Fruit fly (Drosophila melanogaster) whole organism, embryonic: ENCODE results near the gene CG5850.

ENCODE experiments used
- Aef1 ChIP-seq: fragments of 200-800 bp; sonication (Bioruptor generic); IDR thresholded peaks from 3 replicates; pipeline ENCODE4 v1.3.6; 2022; ENCODE audit warnings: missing biosample characterization, missing genetic modification characterization
- Atf3 ChIP-seq: fragments of 200-800 bp; sonication (Bioruptor generic); optimal IDR thresholded peaks from 3 replicates; lab custom pipeline; 2016; ENCODE audit warnings: missing biosample characterization, missing genetic modification characterization
- CG10147 ChIP-seq: fragments of 200-800 bp; sonication (Bioruptor generic); optimal IDR thresholded peaks from 2 replicates; lab custom pipeline; 2019; ENCODE audit warnings: missing biosample characterization, mild to moderate bottlenecking, missing genetic modification characterization, moderate library complexity
- CG10209 ChIP-seq: fragments of 200-800 bp; sonication (Bioruptor generic); optimal IDR thresholded peaks from 3 replicates; lab custom pipeline; 2017; ENCODE audit warnings: missing biosample characterization, mild to moderate bottlenecking, missing genetic modification characterization, missing genetic modification reagents
- CG10543 ChIP-seq: fragments of 200-800 bp; sonication (Bioruptor generic); optimal IDR thresholded peaks from 3 replicates; lab custom pipeline; 2017; ENCODE audit warnings: missing biosample characterization, mild to moderate bottlenecking, missing genetic modification characterization, moderate library complexity
- CG10959 ChIP-seq: fragments of 200-800 bp; sonication (Bioruptor generic); IDR thresholded peaks from 2 replicates; pipeline ENCODE4 v1.3.6; 2022; ENCODE audit warnings: missing biosample characterization, missing genetic modification characterization
- CG14014 ChIP-seq: fragments of 200-800 bp; sonication (Bioruptor generic); IDR thresholded peaks from 2 replicates; pipeline ENCODE4 v1.3.6; 2022; ENCODE audit warnings: missing biosample characterization, missing genetic modification characterization
- CG14710 ChIP-seq: fragments of 200-800 bp; sonication (Bioruptor generic); optimal IDR thresholded peaks from 3 replicates; lab custom pipeline; 2019; ENCODE audit warnings: missing biosample characterization, mild to moderate bottlenecking, missing genetic modification characterization, moderate library complexity
- CG15479 ChIP-seq: fragments of 200-800 bp; sonication (Bioruptor generic); optimal IDR thresholded peaks from 3 replicates; lab custom pipeline; 2019; ENCODE audit warnings: missing biosample characterization, mild to moderate bottlenecking, missing genetic modification characterization, moderate library complexity
- CG1602 ChIP-seq: fragments of 200-800 bp; sonication (Bioruptor generic); optimal IDR thresholded peaks from 3 replicates; lab custom pipeline; 2016; ENCODE audit warnings: missing biosample characterization, missing genetic modification characterization
- CG17359 ChIP-seq: fragments of 200-800 bp; sonication (Bioruptor generic); optimal IDR thresholded peaks from 3 replicates; lab custom pipeline; 2018; ENCODE audit warnings: missing biosample characterization, mild to moderate bottlenecking, missing genetic modification characterization, moderate library complexity
- CG17802 ChIP-seq: fragments of 200-800 bp; sonication (Bioruptor generic); optimal IDR thresholded peaks from 2 replicates; lab custom pipeline; 2018; ENCODE audit warnings: missing biosample characterization, mild to moderate bottlenecking, missing genetic modification characterization, moderate library complexity
- CG2116 ChIP-seq: fragments of 200-800 bp; sonication (Bioruptor generic); optimal IDR thresholded peaks from 3 replicates; lab custom pipeline; 2018; ENCODE audit warnings: missing biosample characterization, mild to moderate bottlenecking, missing genetic modification characterization
- CG2202 ChIP-seq: fragments of 200-800 bp; sonication (Bioruptor generic); optimal IDR thresholded peaks from 2 replicates; lab custom pipeline; 2018; ENCODE audit warnings: missing biosample characterization, mild to moderate bottlenecking, missing genetic modification characterization
- CG2678 ChIP-seq: fragments of 200-800 bp; sonication (Bioruptor generic); optimal IDR thresholded peaks from 3 replicates; lab custom pipeline; 2019; ENCODE audit warnings: missing biosample characterization, mild to moderate bottlenecking, missing genetic modification characterization, moderate library complexity
- CG31388 ChIP-seq: fragments of 200-800 bp; sonication (Bioruptor generic); optimal IDR thresholded peaks from 2 replicates; lab custom pipeline; 2016; ENCODE audit warnings: missing biosample characterization, missing genetic modification characterization
- CG34422 ChIP-seq: fragments of 200-800 bp; sonication (Bioruptor generic); IDR thresholded peaks from 3 replicates; pipeline ENCODE4 v1.3.6; 2022; ENCODE audit warnings: missing biosample characterization, missing genetic modification characterization
- CG3726 ChIP-seq: fragments of 200-800 bp; sonication (Bioruptor generic); IDR thresholded peaks from 3 replicates; pipeline ENCODE4, ENCODE4 v1.3.6; 2022; ENCODE audit warnings: missing biosample characterization, missing genetic modification characterization
- CG42726 ChIP-seq: fragments of 200-800 bp; sonication (Bioruptor generic); IDR thresholded peaks from 2 replicates; pipeline ENCODE4 v1.3.6; 2022; ENCODE audit warnings: missing biosample characterization, missing genetic modification characterization; ENCODE audit not compliant: partially characterized antibody
- CG4328 ChIP-seq: fragments of 200-800 bp; sonication (Bioruptor generic); optimal IDR thresholded peaks from 3 replicates; lab custom pipeline; 2017; ENCODE audit warnings: missing biosample characterization, missing genetic modification reagents, missing genetic modification characterization
- CG4617 ChIP-seq: fragments of 200-800 bp; sonication (Bioruptor generic); optimal IDR thresholded peaks from 3 replicates; lab custom pipeline; 2016; ENCODE audit warnings: missing biosample characterization, missing genetic modification characterization, borderline replicate concordance
- CG7357 ChIP-seq: fragments of 200-800 bp; sonication (Bioruptor generic); IDR thresholded peaks from 3 replicates; pipeline ENCODE4 v1.3.6; 2022; ENCODE audit warnings: missing biosample characterization, missing genetic modification characterization
- CG7786 ChIP-seq: fragments of 200-800 bp; sonication (Bioruptor generic); optimal IDR thresholded peaks from 2 replicates; lab custom pipeline; 2016; ENCODE audit warnings: missing biosample characterization, missing genetic modification characterization
- CG8089 ChIP-seq: fragments of 200-800 bp; sonication (Bioruptor generic); optimal IDR thresholded peaks from 3 replicates; lab custom pipeline; 2016; ENCODE audit warnings: missing biosample characterization, missing genetic modification characterization
- CG9215 ChIP-seq: fragments of 200-800 bp; sonication (Bioruptor generic); IDR thresholded peaks from 2 replicates; pipeline ENCODE4 v1.3.6; 2022; ENCODE audit warnings: missing biosample characterization, missing genetic modification characterization
- Chrac-16 ChIP-seq: fragments of 200-800 bp; sonication (Bioruptor generic); optimal IDR thresholded peaks from 3 replicates; lab custom pipeline; 2016; ENCODE audit warnings: missing biosample characterization, missing genetic modification characterization
- Fer1 ChIP-seq: fragments of 200-800 bp; sonication (Bioruptor generic); optimal IDR thresholded peaks from 2 replicates; lab custom pipeline; 2017; ENCODE audit warnings: missing biosample characterization, mild to moderate bottlenecking, missing genetic modification characterization
- HHEX ChIP-seq: fragments of 200-800 bp; sonication (Bioruptor generic); optimal IDR thresholded peaks from 3 replicates; lab custom pipeline; 2017; ENCODE audit warnings: missing biosample characterization, mild to moderate bottlenecking, missing genetic modification characterization, missing genetic modification reagents
- HLH4C ChIP-seq: fragments of 200-800 bp; sonication (Bioruptor generic); IDR thresholded peaks from 3 replicates; pipeline ENCODE4 v1.3.6; 2022; ENCODE audit warnings: missing biosample characterization, missing genetic modification characterization; ENCODE audit not compliant: partially characterized antibody
- HLHmδ ChIP-seq: fragments of 200-800 bp; sonication (Bioruptor generic); optimal IDR thresholded peaks from 2 replicates; lab custom pipeline; 2018; ENCODE audit warnings: missing biosample characterization, mild to moderate bottlenecking, missing genetic modification characterization, moderate library complexity
- Kr ChIP-seq: fragments of 200-800 bp; sonication (Bioruptor generic); optimal IDR thresholded peaks from 2 replicates; lab custom pipeline; 2017; ENCODE audit warnings: missing biosample characterization, mild to moderate bottlenecking, missing genetic modification characterization
- Med ChIP-seq: fragments of 200-800 bp; sonication (Bioruptor generic); peaks from one replicate; lab custom pipeline; 2016; ENCODE audit warnings: missing biosample characterization, missing genetic modification characterization, mild to moderate bottlenecking, inconsistent platforms, moderate library complexity
- NFAT ChIP-seq: fragments of 200-800 bp; sonication (Bioruptor generic); IDR thresholded peaks from 2 replicates; pipeline ENCODE4 v1.3.6; 2022; ENCODE audit warnings: missing biosample characterization, missing genetic modification characterization
- NfI ChIP-seq: fragments of 200-800 bp; sonication (Bioruptor generic); optimal IDR thresholded peaks from 3 replicates; lab custom pipeline; 2018; ENCODE audit warnings: missing biosample characterization, mild to moderate bottlenecking, missing genetic modification characterization, moderate library complexity
- Xbp1 ChIP-seq: fragments of 200-800 bp; sonication (Bioruptor generic); optimal IDR thresholded peaks from 3 replicates; lab custom pipeline; 2016; ENCODE audit warnings: missing biosample characterization, mild to moderate bottlenecking, missing genetic modification characterization
- ase ChIP-seq: fragments of 200-800 bp; sonication (Bioruptor generic); IDR thresholded peaks from 3 replicates; pipeline ENCODE4 v1.3.6; 2022; ENCODE audit warnings: missing biosample characterization, missing genetic modification characterization
- ci ChIP-seq: fragments of 200-800 bp; sonication (Bioruptor generic); IDR thresholded peaks from 3 replicates; pipeline ENCODE4 v1.3.6; 2022; ENCODE audit warnings: missing biosample characterization, missing genetic modification characterization
- dmrt11E ChIP-seq: fragments of 200-800 bp; sonication (Bioruptor generic); optimal IDR thresholded peaks from 3 replicates; lab custom pipeline; 2018; ENCODE audit warnings: missing biosample characterization, mild to moderate bottlenecking, missing genetic modification characterization, moderate library complexity
- en ChIP-seq: fragments of 200-800 bp; sonication (Bioruptor generic); optimal IDR thresholded peaks from 2 replicates; lab custom pipeline; 2016; ENCODE audit warnings: missing biosample characterization, missing genetic modification characterization
- hth ChIP-seq: fragments of >200 bp; optimal IDR thresholded peaks from 2 replicates; lab custom pipeline; 2017; ENCODE audit warnings: inconsistent platforms
- ind ChIP-seq: fragments of 200-800 bp; sonication (Bioruptor generic); optimal IDR thresholded peaks from 3 replicates; lab custom pipeline; 2016; ENCODE audit warnings: missing biosample characterization, missing genetic modification characterization
- jigr1 ChIP-seq: fragments of 200-800 bp; sonication (Bioruptor generic); IDR thresholded peaks from 3 replicates; pipeline ENCODE4 v1.3.6; 2022; ENCODE audit warnings: missing biosample characterization, missing genetic modification characterization
- jumu ChIP-seq: fragments of 200-800 bp; sonication (Bioruptor generic); optimal IDR thresholded peaks from 3 replicates; lab custom pipeline; 2016; ENCODE audit warnings: missing biosample characterization, missing genetic modification characterization
- rib ChIP-seq: fragments of 200-800 bp; sonication (Bioruptor generic); IDR thresholded peaks from 2 replicates; pipeline ENCODE4 v1.3.6; 2022; ENCODE audit warnings: missing biosample characterization, missing genetic modification characterization
- sens ChIP-seq: fragments of 200-800 bp; sonication (Bioruptor generic); peaks from one replicate; lab custom pipeline; 2016; ENCODE audit warnings: missing biosample characterization, missing genetic modification characterization
- sqz ChIP-seq: fragments of 200-800 bp; sonication (Bioruptor generic); optimal IDR thresholded peaks from 3 replicates; lab custom pipeline; 2018; ENCODE audit warnings: missing biosample characterization, mild to moderate bottlenecking, missing genetic modification characterization
- sr ChIP-seq: fragments of 200-800 bp; sonication (Bioruptor generic); IDR thresholded peaks from 3 replicates; pipeline ENCODE4 v1.3.6; 2022; ENCODE audit warnings: missing biosample characterization, missing genetic modification characterization
- stc ChIP-seq: fragments of 200-800 bp; sonication (Bioruptor generic); IDR thresholded peaks from 2 replicates; pipeline ENCODE4 v1.3.6; 2022; ENCODE audit warnings: missing biosample characterization, missing genetic modification characterization
- wor ChIP-seq: fragments of 200-800 bp; sonication (Bioruptor generic); IDR thresholded peaks from 2 replicates; pipeline ENCODE4 v1.3.6; 2022; ENCODE audit warnings: missing biosample characterization, missing genetic modification characterization

Gene CG5850

DNA sequence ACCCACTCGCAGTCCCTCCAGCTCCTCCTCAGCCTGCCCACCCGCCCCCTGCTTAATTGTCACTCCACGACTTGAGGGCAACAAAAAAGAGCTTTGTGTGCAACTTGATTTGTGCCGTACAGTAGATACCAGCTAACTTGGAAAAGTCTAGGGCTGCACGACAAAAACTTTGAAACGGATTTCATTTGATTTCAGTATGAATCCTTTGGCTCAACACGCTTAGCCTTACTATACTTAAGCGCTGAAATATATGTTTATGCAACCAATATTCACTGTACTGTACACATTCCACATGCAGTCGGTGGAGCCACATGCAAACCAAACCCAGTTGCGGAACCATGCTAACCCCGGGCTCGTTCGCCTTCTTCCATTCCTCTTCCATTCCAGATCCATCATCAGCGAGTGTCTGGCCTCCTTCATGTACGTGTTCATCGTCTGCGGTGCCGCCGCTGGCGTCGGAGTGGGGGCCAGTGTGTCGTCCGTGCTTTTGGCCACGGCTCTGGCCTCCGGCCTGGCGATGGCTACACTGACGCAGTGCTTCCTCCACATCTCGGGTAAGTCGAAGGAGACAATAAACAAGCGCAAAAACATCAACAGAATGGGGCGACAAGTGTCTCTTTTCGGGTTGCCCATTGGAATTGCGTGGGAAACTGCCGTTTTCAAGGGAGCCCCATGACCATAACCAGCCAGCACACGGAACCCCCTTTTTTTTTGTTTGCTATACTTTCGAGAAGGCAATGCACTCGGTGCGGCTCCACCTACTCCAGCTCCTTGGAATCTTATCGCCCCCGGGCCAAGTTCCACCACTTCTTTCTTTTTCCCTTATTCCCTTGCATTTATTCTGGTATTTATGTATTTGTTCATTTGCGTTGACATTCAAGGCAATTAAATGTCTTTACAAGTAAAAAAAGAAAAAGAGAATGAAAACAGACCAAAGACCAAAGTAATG lies 22.9 kb upstream of the CG5850 start (continued):
- TF ChIP-seq CG10543 (GFP tag; lab: Kevin White, UChicago) (no peak), CG42726 (GFP tag; lab: Robert Waterston, UW) (no peak), sens (peak; percentile 94), CG17802 (peak; percentile 55), dmrt11E (tag; lab: Kevin White, UChicago) (peak; percentile 32), rib (GFP tag; lab: Robert Waterston, UW) (no peak), ci (GFP tag; lab: Robert Waterston, UW) (peak; percentile 79), CG14014 (GFP tag; lab: Robert Waterston, UW) (no peak), HLHmδ (no peak), hth (lab: Kevin White, UChicago) (no peak), NfI (GFP tag; lab: Kevin White, UChicago) (peak; percentile 47), NFAT (GFP tag; lab: Robert Waterston, UW) (no peak), CG14710 (tag; lab: Kevin White, UChicago) (peak; percentile 47), Aef1 (GFP tag; lab: Robert Waterston, UW) (peak; percentile 37; the same call in 1 of the 3 replicates), ind (GFP tag; lab: Kevin White, UChicago) (peak; percentile 57), CG15479 (no peak), CG31388 (GFP tag; lab: Kevin White, UChicago) (no peak), jumu (GFP tag; lab: Kevin White, UChicago) (no peak), ase (GFP tag; lab: Robert Waterston, UW) (peak; percentile 76; the same call in 1 of the 3 replicates), CG10959 (GFP tag; lab: Robert Waterston, UW) (no peak), CG10147 (no peak), CG9215 (GFP tag; lab: Robert Waterston, UW) (peak; percentile 17; the same call in 1 of the 2 replicates), CG7786 (GFP tag; lab: Kevin White, UChicago) (peak; percentile 6), CG34422 (GFP tag; lab: Robert Waterston, UW) (peak; percentile 59; the same call in 2 of the 3 replicates), jigr1 (peak; percentile 65; the same call in 2 of the 3 replicates), CG2202 (peak; percentile 34), HLH4C (no peak), CG4617 (no peak), Atf3 (GFP tag; lab: Kevin White, UChicago) (no peak), CG4328 (no peak), en (no peak), Fer1 (GFP tag; lab: Kevin White, UChicago) (no peak), CG10209 (GFP tag; lab: Kevin White, UChicago) (peak; percentile 12), CG1602 (GFP tag; lab: Kevin White, UChicago) (no peak), stc (GFP tag; lab: Robert Waterston, UW) (peak; percentile 73), CG2116 (GFP tag; lab: Kevin White, UChicago) (no peak), Kr (GFP tag; lab: Kevin White, UChicago) (no peak), CG8089 (GFP tag; lab: Kevin White, UChicago) (no peak), CG17359 (tag; lab: Kevin White, UChicago) (peak; percentile 72), wor (peak; percentile 34), Chrac-16 (GFP tag; lab: Kevin White, UChicago) (peak; percentile 41), CG2678 (tag; lab: Kevin White, UChicago) (no peak), Xbp1 (GFP tag; lab: Kevin White, UChicago) (peak; percentile 54), Med (GFP tag; lab: Kevin White, UChicago) (peak; percentile 92), sr (GFP tag; lab: Robert Waterston, UW) (0 out of 3 replicates have a peak, but pooled peaks have one; percentile 33), sqz (no peak), CG7357 (GFP tag; lab: Robert Waterston, UW) (peak; percentile 16; the same call in 1 of the 3 replicates), HHEX (GFP tag; lab: Kevin White, UChicago) (peak; percentile 13), CG3726 (peak; percentile 57; the same call in 1 of the 3 replicates)
